Fruit fly (Drosophila melanogaster) whole organism, wandering third instar larva: ENCODE results near the gene bocks.

ENCODE experiments used
- Abd-B ChIP-seq: fragments of >200 bp; optimal IDR thresholded peaks from 2 replicates; lab custom pipeline; 2017; ENCODE audit warnings: missing biosample characterization, missing genetic modification characterization
- CG32264 ChIP-seq: fragments of 200-800 bp; sonication (Bioruptor generic); optimal IDR thresholded peaks from 2 replicates; lab custom pipeline; 2016; ENCODE audit warnings: missing biosample characterization, missing genetic modification characterization
- CG9705 ChIP-seq: fragments of 200-800 bp; sonication (Bioruptor generic); optimal IDR thresholded peaks from 2 replicates; lab custom pipeline; 2018; ENCODE audit warnings: missing biosample characterization, mild to moderate bottlenecking, missing genetic modification characterization
- CrebA ChIP-seq: fragments of 200-800 bp; sonication (Bioruptor generic); optimal IDR thresholded peaks from 2 replicates; lab custom pipeline; 2016; ENCODE audit warnings: missing biosample characterization, mild to moderate bottlenecking, missing genetic modification characterization, borderline replicate concordance
- Dfd ChIP-seq: fragments of >200 bp; optimal IDR thresholded peaks from 2 replicates; lab custom pipeline; 2017; ENCODE audit warnings: missing biosample characterization, missing genetic modification characterization
- Dif ChIP-seq: fragments of 200-275, 200-300 bp; sonication (Bioruptor generic); optimal IDR thresholded peaks from 2 replicates; lab custom pipeline; 2018; ENCODE audit warnings: missing biosample characterization, missing genetic modification characterization; ENCODE audit not compliant: partially characterized antibody
- GATAd ChIP-seq: sonication (Bioruptor generic); optimal IDR thresholded peaks from 2 replicates; lab custom pipeline; 2016; ENCODE audit warnings: missing biosample characterization, missing genetic modification characterization
- HLH106 ChIP-seq: fragments of 200-800 bp; optimal IDR thresholded peaks from 3 replicates; lab custom pipeline; 2019; ENCODE audit warnings: missing biosample characterization, mild to moderate bottlenecking, missing genetic modification characterization, moderate library complexity
- Hnf4 ChIP-seq: fragments of 200-800 bp; sonication (Bioruptor generic); optimal IDR thresholded peaks from 2 replicates; lab custom pipeline; 2016; ENCODE audit warnings: missing biosample characterization, mild to moderate bottlenecking, missing genetic modification characterization
- Hr78 ChIP-seq: fragments of >200 bp; optimal IDR thresholded peaks from 2 replicates; lab custom pipeline; 2017; ENCODE audit warnings: missing biosample characterization, missing genetic modification characterization
- Hr83 ChIP-seq: fragments of 200-300 bp; sonication (Bioruptor generic); optimal IDR thresholded peaks from 2 replicates; lab custom pipeline; 2016; ENCODE audit warnings: missing biosample characterization, mild to moderate bottlenecking, missing genetic modification characterization, moderate library complexity; ENCODE audit not compliant: poor library complexity, severe bottlenecking
- Jra ChIP-seq: sonication (Bioruptor generic); optimal IDR thresholded peaks from 2 replicates; lab custom pipeline; 2016; ENCODE audit warnings: missing biosample characterization, missing genetic modification characterization
- Mio ChIP-seq: sonication (Bioruptor generic); optimal IDR thresholded peaks from 2 replicates; lab custom pipeline; 2016; ENCODE audit warnings: missing biosample characterization, missing genetic modification characterization
- Myc ChIP-seq: fragments of >200 bp; optimal IDR thresholded peaks from 2 replicates; lab custom pipeline; 2017
- N ChIP-seq: fragments of >200 bp; optimal IDR thresholded peaks from 2 replicates; lab custom pipeline; 2018; ENCODE audit warnings: missing biosample characterization, missing external identifiers, missing genetic modification characterization
- OdsH ChIP-seq: fragments of 200-800 bp; sonication (Bioruptor generic); optimal IDR thresholded peaks from 2 replicates; lab custom pipeline; 2016; ENCODE audit warnings: missing biosample characterization, mild to moderate bottlenecking, missing genetic modification characterization
- Rel ChIP-seq, 2 experiments: fragments of 200-800 bp; sonication (Bioruptor generic) in 1 of 2; optimal IDR thresholded peaks; 2 replicates in 1 of 2; 3 replicates in 1 of 2; lab custom pipeline; 2016 to 2019; ENCODE audit warnings: mild to moderate bottlenecking in 2 of 2, missing biosample characterization in 2 of 2, missing genetic modification characterization in 2 of 2, moderate library complexity in 1 of 2
- Sp1 ChIP-seq: fragments of 200-800 bp; sonication (Bioruptor generic); optimal IDR thresholded peaks from 3 replicates; lab custom pipeline; 2019; ENCODE audit warnings: missing biosample characterization, mild to moderate bottlenecking, missing genetic modification characterization, moderate library complexity
- Vsx2 ChIP-seq: fragments of 200-300, 225-300 bp; sonication (Bioruptor generic); optimal IDR thresholded peaks from 2 replicates; lab custom pipeline; 2018; ENCODE audit warnings: missing biosample characterization, missing genetic modification characterization; ENCODE audit not compliant: partially characterized antibody
- br ChIP-seq: fragments of 200-800 bp; sonication (Bioruptor generic); optimal IDR thresholded peaks from 2 replicates; lab custom pipeline; 2016; ENCODE audit warnings: missing biosample characterization, missing genetic modification characterization
- brk ChIP-seq: fragments of 200-800 bp; sonication (Bioruptor generic); optimal IDR thresholded peaks from 2 replicates; lab custom pipeline; 2016; ENCODE audit warnings: missing biosample characterization, mild to moderate bottlenecking, missing genetic modification characterization
- dl ChIP-seq, 2 experiments: fragments of 175-275, 200-275 bp in 1 of 2; fragments of 200-275 bp in 1 of 2; sonication (Bioruptor generic); optimal IDR thresholded peaks; lab custom pipeline; 2018; ENCODE audit warnings: mild to moderate bottlenecking in 2 of 2, missing biosample characterization in 2 of 2, missing genetic modification characterization in 2 of 2, moderate library complexity in 2 of 2; ENCODE audit not compliant: partially characterized antibody in 2 of 2, insufficient read depth in 1 of 2
- dmrt93B ChIP-seq: fragments of 200-800 bp; sonication (Bioruptor generic); optimal IDR thresholded peaks from 2 replicates; lab custom pipeline; 2018; ENCODE audit warnings: missing biosample characterization, mild to moderate bottlenecking, missing genetic modification characterization
- dsf ChIP-seq: sonication (Bioruptor generic); optimal IDR thresholded peaks from 2 replicates; lab custom pipeline; 2016; ENCODE audit warnings: missing biosample characterization, missing genetic modification characterization, borderline replicate concordance
- ey ChIP-seq: fragments of 200-800 bp; sonication (Bioruptor generic); optimal IDR thresholded peaks from 2 replicates; lab custom pipeline; 2016; ENCODE audit warnings: missing biosample characterization, missing genetic modification characterization
- foxo ChIP-seq, 2 experiments: fragments of 200-800 bp; sonication (Bioruptor generic); optimal IDR thresholded peaks; 2 replicates in 1 of 2; 3 replicates in 1 of 2; lab custom pipeline; 2016 to 2017; ENCODE audit warnings: missing biosample characterization in 2 of 2, missing genetic modification characterization in 2 of 2
- fru ChIP-seq: fragments of 200-800 bp; sonication (Bioruptor generic); optimal IDR thresholded peaks from 3 replicates; lab custom pipeline; 2016; ENCODE audit warnings: missing biosample characterization, mild to moderate bottlenecking, missing genetic modification characterization
- h ChIP-seq: fragments of 200-800 bp; sonication (Bioruptor generic); optimal IDR thresholded peaks from 3 replicates; lab custom pipeline; 2016; ENCODE audit warnings: missing biosample characterization, mild to moderate bottlenecking, missing genetic modification characterization
- jim ChIP-seq: fragments of 175-275, 200-325 bp; sonication (Bioruptor generic); optimal IDR thresholded peaks from 2 replicates; lab custom pipeline; 2016; ENCODE audit warnings: missing biosample characterization, mild to moderate bottlenecking, missing genetic modification characterization
- lola ChIP-seq: fragments of >200 bp; optimal IDR thresholded peaks from 2 replicates; lab custom pipeline; 2017; ENCODE audit warnings: missing biosample characterization, missing genetic modification characterization
- pan ChIP-seq: fragments of >200 bp; optimal IDR thresholded peaks from 2 replicates; lab custom pipeline; 2017
- psq ChIP-seq: fragments of 200-800 bp; sonication (Bioruptor generic); optimal IDR thresholded peaks from 3 replicates; lab custom pipeline; 2017; ENCODE audit warnings: missing biosample characterization, mild to moderate bottlenecking, missing genetic modification characterization, moderate library complexity
- rgr ChIP-seq: fragments of 200-800 bp; sonication (Bioruptor generic); optimal IDR thresholded peaks from 3 replicates; lab custom pipeline; 2016; ENCODE audit warnings: missing biosample characterization, mild to moderate bottlenecking, missing genetic modification characterization
- sage ChIP-seq: fragments of 200-800 bp; sonication (Bioruptor generic); optimal IDR thresholded peaks from 2 replicates; lab custom pipeline; 2016; ENCODE audit warnings: missing biosample characterization, mild to moderate bottlenecking, missing genetic modification characterization
- sv ChIP-seq: fragments of 200-800 bp; sonication (Bioruptor generic); optimal IDR thresholded peaks from 3 replicates; lab custom pipeline; 2016; ENCODE audit warnings: missing biosample characterization, missing genetic modification characterization
- tai ChIP-seq: sonication (Bioruptor generic); optimal IDR thresholded peaks from 2 replicates; lab custom pipeline; 2016; ENCODE audit warnings: missing biosample characterization, missing genetic modification characterization
- usp ChIP-seq: fragments of >200 bp; optimal IDR thresholded peaks from 2 replicates; lab custom pipeline; 2017; ENCODE audit warnings: missing biosample characterization, missing genetic modification characterization
- woc ChIP-seq: sonication (Bioruptor generic); optimal IDR thresholded peaks from 2 replicates; lab custom pipeline; 2016; ENCODE audit warnings: missing biosample characterization, mild to moderate bottlenecking, missing genetic modification characterization

Gene bocks

dm6 chr3R:9577382-9578137 is 13.2 kb downstream of the bocks start, which contains the start of the genes Kap-alpha3 and Son (continued):
- no peak for TF ChIP-seq Hr78 (GFP tag; lab: Kevin White, UChicago)

dm6 chr3R:9573812-9574587 is 16.8 kb downstream of the bocks start, which contains the start of gene CG9399:
CG9399 (minus strand) TSS chr3R:9574211.
- TF ChIP-seq Dfd (GFP tag; lab: Kevin White, UChicago) (no peak), h (peak; percentile 97), Mio (GFP tag; lab: Kevin White, UChicago) (peak; percentile 83), lola (GFP tag; lab: Kevin White, UChicago) (no peak), usp (GFP tag; lab: Kevin White, UChicago) (no peak), Jra (GFP tag; lab: Kevin White, UChicago) (peak; percentile 95), jim (GFP tag; lab: Kevin White, UChicago) (peak; percentile 52), psq (GFP tag; lab: Kevin White, UChicago) (peak; percentile 94), HLH106 (tag; lab: Kevin White, UChicago) (peak; percentile 97), Sp1 (GFP tag; lab: Kevin White, UChicago) (peak; percentile 96), N (GFP tag; lab: Kevin White, UChicago) (no peak), CrebA (no peak), Abd-B (GFP tag; lab: Kevin White, UChicago) (no peak), dl (GFP tag; optimal IDR thresholded peaks at IDR 0.05; lab: Kevin White, UChicago; ENCODE audit: insufficient read depth in 1 of 2, partially characterized antibody in 2 of 2) (no peak), Hnf4 (GFP tag; lab: Kevin White, UChicago) (peak; percentile 97), CG9705 (GFP tag; lab: Kevin White, UChicago) (peak; percentile 88), woc (peak; percentile 88), Hr83 (GFP tag; lab: Kevin White, UChicago) (peak; percentile 87), CG32264 (peak; percentile 86), Dif (GFP tag; lab: Kevin White, UChicago) (no peak), ey (peak; percentile 95), Rel (GFP tag; optimal IDR thresholded peaks at IDR 0.05; lab: Kevin White, UChicago) (peak; percentile 77), Rel (tag; optimal IDR thresholded peaks at IDR 0.05; lab: Kevin White, UChicago) (peak; percentile 74), sage (GFP tag; lab: Kevin White, UChicago) (peak; percentile 89), br (peak; percentile 96), Vsx2 (GFP tag; lab: Kevin White, UChicago) (no peak), tai (GFP tag; lab: Kevin White, UChicago) (no peak), fru (GFP tag; lab: Kevin White, UChicago) (peak; percentile 94), dmrt93B (GFP tag; lab: Kevin White, UChicago) (peak; percentile 95), rgr (GFP tag; lab: Kevin White, UChicago) (peak; percentile 98), dsf (GFP tag; lab: Kevin White, UChicago) (peak; percentile 94), foxo (GFP tag; optimal IDR thresholded peaks at IDR 0.05; lab: Kevin White, UChicago) (peak in 1 of 2 experiments; percentile 98), pan (lab: Kevin White, UChicago) (no peak), brk (peak; percentile 95), OdsH (GFP tag; lab: Kevin White, UChicago) (peak; percentile 96), sv (GFP tag; lab: Kevin White, UChicago) (peak; percentile 98), Myc (lab: Kevin White, UChicago) (peak; percentile 97), Hr78 (GFP tag; lab: Kevin White, UChicago) (no peak), GATAd (peak; percentile 92)
- TF ChIP-seq, all 38 proteins: peak for 26
